Fruit fly (Drosophila melanogaster) S2 (cell line): ENCODE results near the gene OXA1L.

ENCODE experiments used
- CG8478 ChIP-seq: fragments of >200 bp; optimal IDR thresholded peaks from 2 replicates; lab custom pipeline; 2018
- CTCF ChIP-seq, 2 experiments: fragments of >200 bp; optimal IDR thresholded peaks; 2 replicates each; lab custom pipeline; 2018

dm6 chr3L:10840867-10841266 is 45.4 kb downstream of the OXA1L start:
- TF ChIP-seq CG8478 (lab: Kevin White, UChicago) (no peak), CTCF (optimal IDR thresholded peaks at IDR 0.05; lab: Kevin White, UChicago) (no peak)
